Worm (Caenorhabditis elegans) whole organism, young adult: Measurements from ENCODE around the gene str-56.

Experiments used
- B0019.2 ChIP-seq: fragments of 200-800 bp; sonication (Bioruptor generic); conservative IDR thresholded peaks from 2 replicates; pipeline ENCODE4 v1.3.6; 2022; ENCODE audit warnings: missing genetic modification reagents, missing genetic modification characterization, missing compliant biosample characterization
- D2030.7 ChIP-seq: fragments of 200-800 bp; sonication (Bioruptor generic); IDR thresholded peaks from 2 replicates; pipeline ENCODE4 v1.3.6; 2022; ENCODE audit warnings: missing genetic modification reagents, missing genetic modification characterization, missing compliant biosample characterization
- F22D6.2 ChIP-seq: sonication (generic microtip); optimal IDR thresholded peaks from 2 replicates; lab custom pipeline; 2016; ENCODE audit warnings: mild to moderate bottlenecking, missing genetic modification characterization, missing compliant biosample characterization
- F23B12.7 ChIP-seq: sonication (generic microtip); optimal IDR thresholded peaks from 2 replicates; lab custom pipeline; 2017; ENCODE audit warnings: missing genetic modification characterization, mild to moderate bottlenecking, missing compliant biosample characterization, antibody characterized with exemption, moderate library complexity; ENCODE audit not compliant: insufficient read depth
- akir-1 ChIP-seq: fragments of 200-800 bp; sonication (Bioruptor generic); optimal IDR thresholded peaks from 2 replicates; lab custom pipeline; 2018; ENCODE audit warnings: mild to moderate bottlenecking, missing genetic modification characterization, moderate library complexity, missing compliant biosample characterization
- aptf-2 ChIP-seq: fragments of 200-800 bp; sonication (Bioruptor generic); conservative IDR thresholded peaks from 2 replicates; pipeline ENCODE4 v1.3.6; 2022; ENCODE audit warnings: missing genetic modification reagents, missing genetic modification characterization, missing compliant biosample characterization
- atf-7 ChIP-seq: sonication (generic microtip); optimal IDR thresholded peaks from 2 replicates; lab custom pipeline; 2017; ENCODE audit warnings: mild to moderate bottlenecking, missing genetic modification characterization, missing compliant biosample characterization
- attf-6 ChIP-seq: fragments of 200-800 bp; sonication (Bioruptor generic); IDR thresholded peaks from 2 replicates; pipeline ENCODE4 v1.3.6; 2022; ENCODE audit warnings: missing genetic modification reagents, missing genetic modification characterization, missing compliant biosample characterization
- ccch-3 ChIP-seq: fragments of 200-800 bp; sonication (Bioruptor generic); optimal IDR thresholded peaks from 2 replicates; lab custom pipeline; 2018; ENCODE audit warnings: mild to moderate bottlenecking, missing genetic modification characterization, missing compliant biosample characterization
- cebp-1 ChIP-seq, 2 experiments: fragments of 200-800 bp in 1 of 2; sonication (Bioruptor generic) in 1 of 2; sonication (generic microtip) in 1 of 2; IDR thresholded peaks in 1 of 2; optimal IDR thresholded peaks in 1 of 2; 2 replicates each; pipeline versions ENCODE4 v1.3.6 to Lab custom; 2017 to 2022; ENCODE audit warnings: missing compliant biosample characterization in 2 of 2, missing genetic modification characterization in 2 of 2, mild to moderate bottlenecking in 1 of 2, missing genetic modification reagents in 1 of 2, moderate library complexity in 1 of 2
- ceh-79 ChIP-seq: sonication (generic microtip); optimal IDR thresholded peaks from 2 replicates; lab custom pipeline; 2017; ENCODE audit warnings: mild to moderate bottlenecking, missing genetic modification characterization, missing compliant biosample characterization
- chd-7 ChIP-seq: sonication (generic microtip); optimal IDR thresholded peaks from 2 replicates; lab custom pipeline; 2016; ENCODE audit warnings: mild to moderate bottlenecking, missing genetic modification characterization, moderate library complexity, missing compliant biosample characterization
- ekl-4 ChIP-seq: fragments of 200-800 bp; sonication (Bioruptor generic); IDR thresholded peaks from 2 replicates; pipeline ENCODE4 v1.3.6; 2022; ENCODE audit warnings: missing genetic modification reagents, missing genetic modification characterization, missing compliant biosample characterization
- him-1 ChIP-seq: sonication (generic microtip); optimal IDR thresholded peaks from 2 replicates; lab custom pipeline; 2016; ENCODE audit warnings: missing genotype, missing genetic modification reagents, missing genetic modification characterization, missing compliant biosample characterization
- hmg-20 ChIP-seq: fragments of 200-800 bp; sonication (Bioruptor generic); IDR thresholded peaks from 2 replicates; pipeline ENCODE4 v1.3.6; 2022; ENCODE audit warnings: missing genetic modification reagents, missing genetic modification characterization, missing compliant biosample characterization
- hsf-1 ChIP-seq: fragments of 200-800 bp; sonication (Bioruptor generic); IDR thresholded peaks from 2 replicates; pipeline ENCODE4 v1.3.6; 2022; ENCODE audit warnings: missing genetic modification reagents, missing genetic modification characterization, missing compliant biosample characterization
- lag-1 ChIP-seq: fragments of 200-800 bp; sonication (Bioruptor generic); IDR thresholded peaks from 2 replicates; pipeline ENCODE4 v1.3.6; 2022; ENCODE audit warnings: missing genetic modification reagents, missing genetic modification characterization, missing compliant biosample characterization
- lsl-1 ChIP-seq: fragments of 200-800 bp; sonication (Bioruptor generic); optimal IDR thresholded peaks from 2 replicates; lab custom pipeline; 2018; ENCODE audit warnings: mild to moderate bottlenecking, missing genetic modification characterization, moderate library complexity, missing compliant biosample characterization
- madf-3 ChIP-seq: fragments of 200-800 bp; sonication (Bioruptor generic); IDR thresholded peaks from 2 replicates; pipeline ENCODE4 v1.3.6; 2022; ENCODE audit warnings: missing genetic modification reagents, missing genetic modification characterization, missing compliant biosample characterization
- madf-8 ChIP-seq: fragments of 200-800 bp; sonication (Bioruptor generic); conservative IDR thresholded peaks from 2 replicates; pipeline ENCODE4 v1.3.6; 2022; ENCODE audit warnings: missing genetic modification reagents, missing genetic modification characterization, missing compliant biosample characterization
- mes-4 ChIP-seq: sonication (generic microtip); optimal IDR thresholded peaks from 2 replicates; lab custom pipeline; 2016; ENCODE audit warnings: missing genotype, missing genetic modification characterization, missing compliant biosample characterization
- nhr-27 ChIP-seq: fragments of 200-800 bp; sonication (Bioruptor generic); optimal IDR thresholded peaks from 2 replicates; lab custom pipeline; 2018; ENCODE audit warnings: mild to moderate bottlenecking, missing genetic modification characterization, moderate library complexity, missing compliant biosample characterization
- nhr-80 ChIP-seq: sonication (generic microtip); optimal IDR thresholded peaks from 2 replicates; lab custom pipeline; 2016; ENCODE audit warnings: missing genetic modification characterization, missing compliant biosample characterization
- pha-4 ChIP-seq: fragments of 150-350 bp; sonication (generic microtip); optimal IDR thresholded peaks from 2 replicates; lab custom pipeline; 2014; ENCODE audit warnings: missing biosample characterization, missing genetic modification reagents, missing genetic modification characterization
- rpc-1 ChIP-seq, 2 experiments: fragments of 150-350 bp in 1 of 2; sonication (generic microtip) in 1 of 2; optimal IDR thresholded peaks; 2 replicates each; lab custom pipeline; 2014 to 2018; ENCODE audit warnings: missing biosample characterization in 1 of 2, missing genetic modification characterization in 1 of 2, missing genetic modification reagents in 1 of 2, missing genotype in 1 of 2
- snpc-1.1 ChIP-seq: sonication (generic microtip); optimal IDR thresholded peaks from 2 replicates; lab custom pipeline; 2017; ENCODE audit warnings: missing genetic modification characterization, mild to moderate bottlenecking, missing compliant biosample characterization, antibody characterized with exemption, moderate library complexity, missing genotype, missing genetic modification reagents; ENCODE audit not compliant: insufficient read depth
- somi-1 ChIP-seq: fragments of 200-800 bp; sonication (Bioruptor generic); optimal IDR thresholded peaks from 2 replicates; lab custom pipeline; 2018; ENCODE audit warnings: mild to moderate bottlenecking, missing genetic modification characterization, missing compliant biosample characterization
- sptf-2 ChIP-seq: fragments of 200-800 bp; sonication (Bioruptor generic); optimal IDR thresholded peaks from 2 replicates; lab custom pipeline; 2018; ENCODE audit warnings: mild to moderate bottlenecking, missing genetic modification characterization, missing compliant biosample characterization
- unc-130 ChIP-seq: sonication (generic microtip); optimal IDR thresholded peaks from 2 replicates; lab custom pipeline; 2016; ENCODE audit warnings: missing genetic modification reagents, missing genetic modification characterization, missing compliant biosample characterization
- xnd-1 ChIP-seq: sonication (generic microtip); optimal IDR thresholded peaks from 2 replicates; lab custom pipeline; 2016; ENCODE audit warnings: missing genotype, missing genetic modification reagents, missing genetic modification characterization, missing compliant biosample characterization
- ztf-22 ChIP-seq: fragments of 200-800 bp; sonication (Bioruptor generic); optimal IDR thresholded peaks from 2 replicates; lab custom pipeline; 2018; ENCODE audit warnings: mild to moderate bottlenecking, missing genetic modification characterization, moderate library complexity, missing compliant biosample characterization
- ztf-28 ChIP-seq: fragments of 200-800 bp; sonication (Bioruptor generic); IDR thresholded peaks from 2 replicates; pipeline ENCODE4 v1.3.6; 2022; ENCODE audit warnings: missing genetic modification reagents, missing genetic modification characterization, missing compliant biosample characterization

The str-56 gene

ce11 chrV:15863042-15863441, 9.3 kb upstream of the str-56 start, which contains the start of gene srh-299:
TSS of gene srh-299 (plus strand) at chrV:15863342.
- TF ChIP-seq somi-1 (GFP tag; lab: Kevin White, UChicago): no peak
- TF ChIP-seq sptf-2: no peak
- TF ChIP-seq snpc-1.1 (tag; lab: Kevin White, UChicago): no peak
- no peak for TF ChIP-seq B0019.2 (GFP tag; lab: Robert Waterston, UW)
- TF ChIP-seq cebp-1 (GFP tag; IDR thresholded peaks at IDR 0.05; lab: Robert Waterston, UW): no peak
- TF ChIP-seq cebp-1 (tag; optimal IDR thresholded peaks at IDR 0.05; lab: Kevin White, UChicago): no peak
- TF ChIP-seq atf-7 (tag; lab: Kevin White, UChicago): no peak
- TF ChIP-seq aptf-2 (GFP tag; lab: Robert Waterston, UW): no peak
- TF ChIP-seq D2030.7: no peak
- TF ChIP-seq hmg-20: no peak
- no peak for TF ChIP-seq ztf-28 (GFP tag; lab: Robert Waterston, UW)
- no peak for TF ChIP-seq nhr-27 (tag; lab: Kevin White, UChicago)
- TF ChIP-seq akir-1 (GFP tag; lab: Kevin White, UChicago): no peak
- TF ChIP-seq, all 124 proteins: peak for 0

- TF ChIP-seq madf-8 (GFP tag; lab: Robert Waterston, UW) (no peak), attf-6 (no peak), ceh-79 (tag; lab: Kevin White, UChicago) (no peak), ccch-3 (GFP tag; lab: Kevin White, UChicago) (no peak), him-1 (tag; lab: Kevin White, UChicago) (no peak), nhr-80 (tag; lab: Kevin White, UChicago) (no peak), unc-130 (GFP tag; lab: Kevin White, UChicago) (no peak), hsf-1 (no peak), lag-1 (GFP tag; lab: Robert Waterston, UW) (no peak), chd-7 (no peak)
Observed at ce11 chrV:15865839-15866238, 6.5 kb upstream of the str-56 start, which contains the start of gene srh-293. TSS of gene srh-293 (plus strand) at chrV:15866139.

ce11 chrV:15867373-15867772, 5.0 kb upstream of the str-56 start, which contains the start of gene fbxa-197:
TSS of gene fbxa-197 (plus strand) at chrV:15867673.
- no peak for TF ChIP-seq madf-3 (GFP tag; lab: Robert Waterston, UW)
- no peak for TF ChIP-seq ztf-28 (GFP tag; lab: Robert Waterston, UW)
- no peak for TF ChIP-seq attf-6
- TF ChIP-seq lsl-1: peak; percentile 78

ce11 chrV:15870356-15870755, 2.0 kb upstream of the str-56 start, which contains the start of gene str-57:
TSS of gene str-57 (plus strand) at chrV:15870656.
- TF ChIP-seq mes-4 (tag; lab: Kevin White, UChicago) (no peak), pha-4 (tag; lab: Kevin White, UChicago) (no peak), ekl-4 (GFP tag; lab: Robert Waterston, UW) (no peak), xnd-1 (tag; lab: Kevin White, UChicago) (no peak), F22D6.2 (tag; lab: Kevin White, UChicago) (no peak), F23B12.7 (tag; lab: Kevin White, UChicago) (no peak), rpc-1 (optimal IDR thresholded peaks at IDR 0.05; lab: Kevin White, UChicago) (no peak), rpc-1 (tag; optimal IDR thresholded peaks at IDR 0.05; lab: Kevin White, UChicago) (no peak), ztf-22 (GFP tag; lab: Kevin White, UChicago) (no peak)
